Worm (Caenorhabditis elegans): ENCODE data around the gene ppm-2.

ce11 chrIII:4653912-4654311 is 3.6 kb downstream of the ppm-2 start:
- TF ChIP-seq him-1 (tag; optimal IDR thresholded peaks at IDR 0.05) (no peak), W03F9.2 (tag; optimal IDR thresholded peaks at IDR 0.05) (no peak)
